Fruit fly (Drosophila melanogaster) ovary, adult (tissue): ENCODE data around the gene Csl4.
A peak's percentile ranks its signal among the peaks of the same experiment; 100 is the strongest.

Experiments
- CG17801 ChIP-seq: fragments of 200-800 bp; optimal IDR thresholded peaks from 2 replicates; lab custom pipeline; 2019; ENCODE audit warnings: missing biosample characterization, mild to moderate bottlenecking, missing genetic modification characterization, moderate library complexity; ENCODE audit not compliant: partially characterized antibody

The Csl4 gene

DNA sequence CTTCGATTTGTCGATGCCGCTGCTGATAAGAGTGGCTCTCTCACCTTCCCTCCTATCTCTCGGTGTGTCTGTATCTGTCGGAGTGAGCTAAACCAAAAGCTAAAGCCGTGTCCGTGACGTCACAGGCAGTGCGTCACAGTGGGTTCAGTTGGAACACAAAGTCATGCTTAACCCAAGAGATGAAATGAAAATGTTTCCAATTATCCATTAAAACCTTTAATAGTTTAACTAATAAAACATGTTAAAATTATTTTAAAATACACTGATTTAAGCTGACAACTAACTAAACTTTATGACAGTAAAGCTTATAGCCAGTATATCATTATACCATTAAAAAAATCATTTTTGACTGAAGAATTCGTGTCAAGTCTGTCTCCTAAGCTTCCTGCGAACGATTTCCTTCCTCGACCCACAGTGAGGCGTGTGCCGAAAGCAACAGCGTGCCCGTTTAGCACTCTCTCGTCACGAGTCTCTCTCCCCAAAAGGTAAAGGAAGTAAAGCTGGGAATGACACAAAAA is 10.3 kb downstream of the Csl4 start, which contains the start of gene Idua:
Idua (minus strand) TSS at position 51 of the 518 bp plus-strand sequence.
- TF ChIP-seq CG17801 (GFP tag; lab: Kevin White, UChicago) = peak; percentile 31

DNA sequence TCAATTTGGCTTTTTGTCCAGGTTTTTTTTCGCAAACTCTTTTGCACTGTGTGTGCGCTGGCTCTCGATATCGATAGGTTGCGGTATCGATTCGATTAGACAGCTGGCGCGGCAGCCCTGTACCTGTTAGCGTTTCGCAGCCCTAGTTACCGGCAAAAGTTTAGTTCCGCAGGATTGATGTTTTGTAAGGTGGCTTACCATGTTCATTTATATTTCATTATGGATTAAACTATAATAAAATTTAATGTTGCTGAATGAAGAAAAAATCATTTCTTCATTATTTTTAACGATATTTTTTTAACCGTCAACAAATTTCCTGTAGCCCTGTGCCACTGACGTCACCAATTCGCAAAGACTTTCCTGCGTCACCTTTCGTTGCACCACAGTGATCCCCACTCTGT is 16.8 kb downstream of the Csl4 start, which contains the start of gene Reps:
Reps (minus strand) TSS at position 84 of the 401 bp plus-strand sequence.
- peak; percentile 94 for TF ChIP-seq CG17801 (GFP tag; lab: Kevin White, UChicago)

DNA sequence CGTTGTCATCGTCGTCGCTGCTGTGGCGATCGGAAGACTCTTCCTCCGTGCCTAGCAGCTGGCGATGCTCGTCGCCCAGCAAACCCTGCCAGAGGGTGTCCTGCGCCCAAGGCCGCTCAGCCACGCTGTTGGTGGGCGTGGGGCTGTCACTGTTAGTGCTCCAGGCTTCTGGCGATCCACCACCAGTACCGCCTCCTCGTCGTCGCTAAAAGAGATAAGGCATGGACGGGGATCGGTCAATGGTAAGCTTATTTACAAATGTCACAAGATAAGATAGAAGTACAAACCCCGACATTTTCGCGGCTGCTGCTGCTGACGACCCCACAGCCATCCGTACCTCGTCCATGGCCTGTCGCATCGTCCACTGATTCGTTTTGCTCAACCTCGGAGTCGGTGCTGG is 18.0 kb downstream of the Csl4 start:
- TF ChIP-seq CG17801 (GFP tag; lab: Kevin White, UChicago) = no peak

DNA sequence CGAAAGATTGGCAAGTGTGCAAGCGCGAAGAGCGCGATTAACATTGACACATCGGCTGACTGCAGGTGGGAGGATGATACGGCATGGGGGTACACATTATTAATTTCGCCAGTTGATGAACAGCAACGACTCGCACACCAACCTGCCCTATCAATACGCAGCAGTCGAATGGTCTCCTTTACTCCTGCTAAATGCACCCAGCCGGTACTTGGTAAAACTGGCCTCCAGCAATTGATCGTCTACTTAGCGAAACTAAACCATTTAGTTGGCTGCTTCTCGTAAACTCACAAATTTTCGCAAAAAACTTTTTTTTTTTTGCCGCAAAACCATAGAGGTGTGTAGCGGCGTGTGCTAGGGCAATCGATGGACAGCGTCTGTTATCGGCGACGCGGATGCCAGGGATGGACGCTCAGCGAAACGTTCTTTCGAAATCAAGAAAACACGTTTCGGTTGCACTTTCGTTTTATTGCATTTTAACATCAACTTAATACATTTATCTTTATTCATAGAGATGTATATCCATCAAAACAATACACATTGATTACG is 22.8 kb downstream of the Csl4 start, which contains the start of gene Ge-1:
Ge-1 (minus strand) TSS at position 373 of the 546 bp plus-strand sequence.
- peak; percentile 40 for TF ChIP-seq CG17801 (GFP tag; lab: Kevin White, UChicago)

DNA sequence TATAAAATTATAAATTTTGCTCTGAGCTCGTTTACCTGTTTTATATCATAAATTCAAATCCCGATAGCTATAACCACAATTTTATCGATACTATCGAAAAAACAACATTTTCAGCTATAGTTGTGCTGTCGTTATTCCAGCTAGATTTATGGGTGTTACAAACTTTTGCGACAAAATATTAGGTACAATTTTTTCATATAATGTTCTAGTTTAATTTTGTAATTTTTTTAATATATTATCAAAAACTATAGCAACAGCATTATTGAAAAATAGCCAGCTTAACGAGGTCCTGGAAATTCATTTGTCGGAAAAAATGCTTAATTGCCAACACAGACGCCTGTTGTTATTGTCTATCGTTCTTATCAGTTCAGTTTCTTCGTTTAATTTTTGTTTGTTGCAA is 32.3 kb downstream of the Csl4 start, which contains the start of gene Wdr59:
Wdr59 (plus strand) TSS at position 334 of the 400 bp plus-strand sequence.
- peak; percentile 14 for TF ChIP-seq CG17801 (GFP tag; lab: Kevin White, UChicago)

DNA sequence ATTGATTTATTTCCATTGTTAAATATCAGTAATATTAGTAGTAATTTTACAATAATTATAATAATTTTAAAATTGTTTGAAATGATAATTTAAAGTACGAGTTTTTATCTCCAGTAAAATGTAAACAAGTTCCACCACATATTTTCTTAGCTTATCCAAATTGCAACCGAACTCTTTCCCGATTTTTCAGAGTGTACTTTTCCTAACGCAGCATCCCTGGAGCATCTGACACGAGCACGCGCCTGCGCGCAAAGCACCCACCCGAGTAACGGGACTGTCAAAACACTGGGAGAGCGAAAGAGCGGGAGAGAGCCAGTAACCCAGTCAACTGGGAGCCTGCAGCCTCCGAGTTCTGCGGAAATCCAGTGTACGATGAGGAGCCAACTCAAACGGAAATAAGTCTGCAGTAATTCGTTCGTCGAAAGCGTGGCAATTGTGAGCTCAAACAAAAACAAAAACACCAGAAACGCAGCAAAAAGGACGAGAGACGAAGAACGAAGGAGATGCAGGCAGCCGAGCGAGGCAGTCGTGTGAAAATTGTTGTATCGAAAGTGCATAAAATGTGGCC is 36.9 kb downstream of the Csl4 start, which contains the start of gene CG16854:
CG16854 (plus strand) TSS at position 365 of the 568 bp plus-strand sequence.
- TF ChIP-seq CG17801 (GFP tag; lab: Kevin White, UChicago) = no peak

DNA sequence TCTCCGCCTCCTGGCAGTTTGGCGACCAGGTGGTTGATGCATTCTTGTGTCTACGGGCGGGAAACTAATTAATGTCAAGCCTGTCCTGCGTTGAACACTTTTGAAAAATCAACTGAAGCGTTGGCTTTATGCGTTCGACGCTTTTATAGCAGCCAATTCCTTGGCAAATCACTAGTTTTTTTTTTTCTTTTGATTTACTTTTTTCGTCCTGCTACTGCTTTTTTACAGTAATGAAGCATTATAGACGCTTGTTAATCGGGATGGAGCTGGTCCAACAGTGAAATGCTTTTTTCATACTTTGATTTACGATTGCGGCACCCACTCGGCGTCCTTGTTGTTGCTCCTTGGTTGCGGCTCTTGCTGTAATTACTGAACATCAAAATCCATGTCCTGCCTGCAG is 38.2 kb downstream of the Csl4 start, which contains the start of gene AstCC:
AstCC (minus strand) TSS at position 101 of the 400 bp plus-strand sequence.
- no peak for TF ChIP-seq CG17801 (GFP tag; lab: Kevin White, UChicago)

DNA sequence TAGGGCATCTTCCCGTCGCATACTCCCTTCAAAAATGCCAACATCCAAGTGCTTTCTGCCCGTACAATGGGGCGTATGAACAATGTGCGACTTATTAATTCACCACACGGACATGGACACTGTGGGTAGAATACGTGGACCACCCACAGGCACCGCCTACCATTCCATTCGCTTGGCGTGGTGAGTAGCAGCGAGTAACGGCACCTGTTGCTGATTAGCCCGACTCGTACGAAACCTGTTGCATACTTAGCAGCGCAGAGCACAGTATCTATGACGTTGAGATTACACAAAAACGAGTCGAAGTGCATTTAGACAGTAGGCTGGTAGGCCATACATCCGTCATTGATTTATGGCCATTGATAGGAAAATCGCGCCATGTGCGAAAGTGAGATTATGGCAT is 41.3 kb downstream of the Csl4 start:
- no peak for TF ChIP-seq CG17801 (GFP tag; lab: Kevin White, UChicago)

DNA sequence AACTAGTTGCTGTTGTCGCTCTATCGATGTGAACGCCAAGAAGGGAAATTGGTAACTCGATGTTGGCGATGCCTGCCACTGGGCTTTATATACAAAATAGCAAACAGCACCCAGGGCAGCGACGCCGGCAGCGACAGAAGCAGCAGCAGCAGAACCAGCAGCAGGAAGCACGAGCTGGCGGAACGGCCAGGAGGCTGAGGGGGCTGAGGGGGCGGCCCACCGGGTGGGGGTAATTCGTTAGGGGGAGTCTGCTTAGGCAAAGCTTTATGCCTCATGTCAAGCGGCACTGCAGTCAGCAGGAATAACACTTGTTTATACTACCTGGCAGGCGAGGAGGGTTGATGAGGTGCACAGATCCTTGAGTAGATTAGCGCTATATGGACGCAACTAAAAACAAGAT is 42.0 kb downstream of the Csl4 start, which contains the start of gene AstC:
AstC (minus strand) TSS at position 63 of the 400 bp plus-strand sequence.
- no peak for TF ChIP-seq CG17801 (GFP tag; lab: Kevin White, UChicago)

DNA sequence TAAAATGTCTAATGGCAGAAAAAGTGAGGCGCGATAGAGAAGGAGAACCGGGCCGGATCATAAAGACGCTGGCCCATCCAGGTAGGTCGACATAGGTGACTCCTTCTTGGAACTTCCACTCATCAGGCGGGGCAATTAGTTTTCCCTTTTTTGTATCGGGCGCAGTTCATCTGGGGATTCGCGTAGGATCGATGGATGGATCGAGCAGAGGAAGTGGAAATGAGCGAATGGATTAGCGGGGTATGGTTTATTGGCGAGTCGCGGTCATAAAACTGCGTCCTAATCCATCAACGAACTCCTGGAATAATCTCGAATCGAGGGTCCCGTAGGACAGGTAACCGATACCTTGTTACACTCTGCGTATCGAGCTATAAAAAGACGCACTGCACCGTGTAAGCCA is 48.3 kb downstream of the Csl4 start, which contains the start of gene CG43725:
CG43725 (plus strand) TSS at position 400 of the 400 bp plus-strand sequence.
- TF ChIP-seq CG17801 (GFP tag; lab: Kevin White, UChicago) = no peak

DNA sequence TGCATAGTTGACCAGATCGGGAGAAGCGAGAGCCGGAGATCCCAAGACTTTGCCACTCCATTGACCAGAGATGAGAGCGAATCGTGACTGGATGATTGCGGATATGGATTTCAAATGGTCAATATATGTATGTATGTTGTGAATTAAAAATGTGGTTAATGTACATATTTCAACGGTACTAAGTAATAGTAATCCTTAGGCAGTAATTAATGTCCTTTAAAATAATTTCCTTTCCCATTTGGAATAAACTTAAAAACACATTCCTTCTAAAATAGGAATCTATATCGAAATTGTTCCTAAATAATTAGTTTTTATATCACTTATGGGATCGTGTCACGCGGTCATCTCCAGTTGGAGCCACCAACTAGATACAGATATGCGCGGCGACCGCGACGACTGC is 49.4 kb downstream of the Csl4 start:
- no peak for TF ChIP-seq CG17801 (GFP tag; lab: Kevin White, UChicago)

DNA sequence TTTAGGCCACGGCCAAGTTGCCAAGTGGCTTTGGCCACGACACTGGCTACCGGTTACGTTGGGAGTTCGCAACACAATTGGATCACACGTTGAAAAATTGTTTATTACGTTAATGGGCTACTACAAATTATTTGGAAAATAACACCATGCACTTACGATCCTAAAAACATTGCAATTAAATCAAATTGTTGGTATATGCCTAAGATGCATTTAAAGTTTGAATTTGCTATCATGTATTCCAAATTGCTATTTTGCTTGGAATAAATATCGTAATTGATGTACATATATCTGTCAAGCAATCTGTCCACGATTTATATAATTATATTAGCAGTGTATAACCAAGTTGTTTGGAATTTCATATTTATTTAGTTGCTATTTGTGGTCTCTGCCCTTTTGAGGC is 50.5 kb downstream of the Csl4 start:
- no peak for TF ChIP-seq CG17801 (GFP tag; lab: Kevin White, UChicago)
